Worm (Caenorhabditis elegans): ENCODE results near the gene grl-29.
"Not testable (repeated sequence)": the region's sequence is repeated elsewhere in the genome, so short reads cannot be mapped to it uniquely, and the experiment has no call there.

The grl-29 gene

DNA sequence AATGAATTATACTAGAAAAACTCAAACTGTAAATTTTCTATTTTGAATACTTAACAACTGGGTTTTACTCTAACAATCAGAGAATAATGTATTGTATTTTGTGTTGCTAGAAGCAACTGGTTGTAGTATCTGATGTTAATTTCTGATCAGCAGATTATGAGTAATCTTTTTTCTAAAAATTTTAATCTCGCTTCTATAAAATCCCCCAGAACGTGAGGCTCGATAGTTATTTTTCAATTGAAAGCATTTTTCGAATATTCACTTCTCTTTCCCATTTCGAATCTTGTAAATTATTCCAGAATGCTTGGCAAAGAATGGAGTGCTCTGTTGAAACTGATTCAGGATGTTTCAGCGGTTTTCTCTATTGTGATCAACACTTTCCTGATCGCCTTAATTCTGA, 37.1 kb downstream of the grl-29 start, which contains the start of gene str-227:
str-227 (plus strand) TSS at position 301 of the 400 bp plus-strand sequence.
- TF ChIP-seq ceh-30 (tag; optimal IDR thresholded peaks at IDR 0.05) = no peak
- no peak for TF ChIP-seq pat-9 (tag; optimal IDR thresholded peaks at IDR 0.05)
- TF ChIP-seq C38D4.7 (GFP tag; optimal IDR thresholded peaks at IDR 0.05) = no peak
- TF ChIP-seq K09A11.1 (tag; optimal IDR thresholded peaks at IDR 0.05; ENCODE audit: insufficient read depth) = no peak
- TF ChIP-seq fax-1 (tag; optimal IDR thresholded peaks at IDR 0.05) = no peak
- TF ChIP-seq nhr-11 (tag; optimal IDR thresholded peaks at IDR 0.05) = no peak
- no peak for TF ChIP-seq eyg-1 (tag; optimal IDR thresholded peaks at IDR 0.05)
- no peak for TF ChIP-seq ceh-31 (tag; optimal IDR thresholded peaks at IDR 0.05)
- no peak for TF ChIP-seq nfya-1 (tag; optimal IDR thresholded peaks at IDR 0.05)
- no peak for TF ChIP-seq hlh-6 (tag; optimal IDR thresholded peaks at IDR 0.05)
- TF ChIP-seq K02D7.2 (tag; optimal IDR thresholded peaks at IDR 0.05) = no peak
- TF ChIP-seq tbx-2 (tag; optimal IDR thresholded peaks at IDR 0.05) = no peak
- TF ChIP-seq hlh-15 (tag; optimal IDR thresholded peaks at IDR 0.05) = no peak
- TF ChIP-seq ceh-48 (tag; optimal IDR thresholded peaks at IDR 0.05) = no peak
- TF ChIP-seq rnt-1 (tag; optimal IDR thresholded peaks at IDR 0.05) = no peak
- no peak for TF ChIP-seq sdc-2 (tag; optimal IDR thresholded peaks at IDR 0.05)
- TF ChIP-seq unc-42 (tag; optimal IDR thresholded peaks at IDR 0.05) = no peak
- no peak for TF ChIP-seq zip-5 (tag; optimal IDR thresholded peaks at IDR 0.05)

DNA sequence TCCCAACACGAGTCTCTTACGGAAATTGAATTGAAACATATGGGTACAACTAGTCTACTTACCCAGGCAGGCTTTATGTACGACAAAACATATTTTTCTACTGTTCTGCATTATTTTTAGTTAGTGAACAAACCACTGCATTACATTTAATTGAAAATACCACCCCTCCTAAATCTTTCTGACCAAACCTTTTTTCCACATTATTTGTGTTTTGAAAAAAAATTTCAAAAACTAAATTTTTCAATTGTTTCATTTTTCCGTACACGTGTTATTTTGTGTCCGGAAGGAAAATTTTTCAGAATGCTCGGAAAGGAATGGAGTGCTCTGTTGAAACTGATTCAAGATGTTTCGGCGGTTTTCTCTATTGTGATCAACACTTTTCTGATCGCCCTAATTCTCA, 42.7 kb downstream of the grl-29 start, which contains the start of gene str-226:
str-226 (plus strand) TSS at position 301 of the 400 bp plus-strand sequence.
- TF ChIP-seq K09A11.1 (tag; optimal IDR thresholded peaks at IDR 0.05; ENCODE audit: insufficient read depth) (no peak), pha-4 (tag; optimal IDR thresholded peaks at IDR 0.05) (no peak), tbx-2 (tag; optimal IDR thresholded peaks at IDR 0.05) (no peak), sox-4 (tag; optimal IDR thresholded peaks at IDR 0.05) (no peak), pax-1 (tag; optimal IDR thresholded peaks at IDR 0.05) (no peak), K02D7.2 (tag; optimal IDR thresholded peaks at IDR 0.05) (no peak), hlh-6 (tag; optimal IDR thresholded peaks at IDR 0.05) (no peak), syd-9 (tag; optimal IDR thresholded peaks at IDR 0.05) (no peak), T23F11.4 (GFP tag; optimal IDR thresholded peaks at IDR 0.05) (no peak), dmd-4 (tag; optimal IDR thresholded peaks at IDR 0.05; ENCODE audit: borderline replicate concordance) (no peak)

DNA sequence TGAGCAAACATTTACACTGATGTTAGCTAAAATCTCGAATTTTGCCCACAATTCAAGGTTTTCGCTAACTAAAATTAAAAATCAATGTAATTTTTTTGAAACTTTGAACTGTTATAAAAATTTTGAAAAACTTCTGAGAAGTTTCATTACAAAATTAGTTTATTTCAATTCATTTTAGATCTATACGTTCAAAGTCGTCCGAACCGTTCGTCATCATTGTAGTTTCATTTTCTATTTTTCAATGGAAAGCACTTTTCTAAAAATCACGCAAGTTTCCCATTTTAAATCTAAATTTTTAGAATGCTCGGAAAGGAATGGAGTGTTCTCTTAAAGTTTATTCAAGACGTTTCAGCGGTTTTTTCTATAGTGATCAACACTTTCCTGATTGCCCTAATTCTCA, 45.2 kb downstream of the grl-29 start, which contains the start of gene str-228:
str-228 (plus strand) TSS at position 301 of the 400 bp plus-strand sequence.
- TF ChIP-seq ama-1 (optimal IDR thresholded peaks at IDR 0.05) = no peak
- TF ChIP-seq syd-9 (tag; optimal IDR thresholded peaks at IDR 0.05) = no peak
- no peak for TF ChIP-seq ceh-9 (tag; optimal IDR thresholded peaks at IDR 0.05)
- TF ChIP-seq Y22D7AL.16 (tag; optimal IDR thresholded peaks at IDR 0.05) = no peak
- no peak for TF ChIP-seq pros-1 (tag; optimal IDR thresholded peaks at IDR 0.05)
- no peak for TF ChIP-seq odd-2 (tag; optimal IDR thresholded peaks at IDR 0.05)
- no peak for TF ChIP-seq C38D4.7 (GFP tag; optimal IDR thresholded peaks at IDR 0.05)
- TF ChIP-seq ceh-48 (tag; optimal IDR thresholded peaks at IDR 0.05) = no peak
- TF ChIP-seq hlh-30 (tag; optimal IDR thresholded peaks at IDR 0.05; ENCODE audit: insufficient read depth) = no peak
- TF ChIP-seq rnt-1 (tag; optimal IDR thresholded peaks at IDR 0.05) = no peak
- TF ChIP-seq nfya-1 (tag; optimal IDR thresholded peaks at IDR 0.05) = no peak

DNA sequence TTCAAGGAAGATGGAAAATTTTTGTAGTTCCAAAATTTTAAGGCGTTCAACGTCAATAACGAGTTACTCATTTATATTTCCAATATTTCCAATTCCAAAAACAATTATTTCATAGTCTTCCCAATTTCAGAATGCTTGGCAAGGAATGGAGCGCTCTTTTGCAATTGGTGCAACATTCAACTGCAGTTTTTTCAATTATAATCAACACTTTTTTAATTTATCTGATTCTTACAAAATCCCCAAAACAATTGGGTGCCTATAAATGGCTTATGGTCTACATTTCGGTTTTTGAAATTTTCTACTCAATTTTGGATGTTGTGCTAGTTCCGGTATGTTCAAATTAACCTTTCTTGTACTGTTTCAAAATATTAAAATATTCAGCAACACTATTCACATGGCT, 47.3 kb downstream of the grl-29 start, which contains the start of gene str-225:
str-225 (plus strand) TSS at position 132 of the 400 bp plus-strand sequence.
- TF ChIP-seq ceh-45 (GFP tag; IDR thresholded peaks at IDR 0.05) = no peak
- no peak for TF ChIP-seq ceh-18 (tag; optimal IDR thresholded peaks at IDR 0.05)
- no peak for TF ChIP-seq npax-4 (tag; optimal IDR thresholded peaks at IDR 0.05)
- no peak for TF ChIP-seq ahr-1 (tag; optimal IDR thresholded peaks at IDR 0.05)

DNA sequence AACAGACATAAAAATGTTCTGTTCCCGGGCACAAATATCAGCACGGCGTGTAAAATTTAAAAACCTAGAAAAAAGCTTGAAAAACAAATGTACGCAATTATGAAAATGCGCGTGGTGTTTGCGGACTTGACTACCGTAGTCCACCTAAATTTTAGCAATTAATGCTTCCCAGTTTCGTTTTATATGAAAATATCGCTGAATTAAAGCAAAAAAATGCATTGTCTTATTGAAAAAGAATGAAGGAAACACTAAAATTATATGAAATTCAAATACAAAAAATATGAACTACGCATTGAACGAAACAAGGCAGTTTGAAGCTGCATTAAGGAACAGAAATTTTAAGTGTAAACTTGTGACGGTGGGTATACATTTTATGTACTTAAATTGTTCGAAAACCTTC, 48.8 kb downstream of the grl-29 start, which contains the start of gene ugt-64:
ugt-64 (minus strand) TSS at position 101 of the 400 bp plus-strand sequence.
- TF ChIP-seq unc-55 (GFP tag; optimal IDR thresholded peaks at IDR 0.05); pag-3 (tag; optimal IDR thresholded peaks at IDR 0.05; ENCODE audit: borderline replicate concordance); ceh-45 (GFP tag; IDR thresholded peaks at IDR 0.05): not testable (repeated sequence)

Data from whole organism, late embryonic.